Fruit fly (Drosophila melanogaster) whole organism, embryonic: ENCODE results near the gene TTLL6B.
A peak's percentile ranks its signal among the peaks of the same experiment; 100 is the strongest.

Source experiments
- Antp ChIP-seq: fragments of 200-800 bp; sonication (Bioruptor generic); optimal IDR thresholded peaks from 3 replicates; lab custom pipeline; 2016; ENCODE audit warnings: missing biosample characterization, missing genetic modification characterization
- Blimp-1 ChIP-seq: fragments of 200-800 bp; sonication (Bioruptor generic); optimal IDR thresholded peaks from 3 replicates; lab custom pipeline; 2018; ENCODE audit warnings: missing biosample characterization, missing genetic modification characterization, mild to moderate bottlenecking, moderate library complexity, missing genetic modification reagents
- CG11695 ChIP-seq: fragments of 200-800 bp; sonication (Bioruptor generic); IDR thresholded peaks from 3 replicates; pipeline ENCODE4 v1.3.6; 2022; ENCODE audit warnings: missing biosample characterization, missing genetic modification characterization
- CG1233 ChIP-seq: fragments of 200-800 bp; sonication (Bioruptor generic); optimal IDR thresholded peaks from 4 replicates; lab custom pipeline; 2018; ENCODE audit warnings: missing biosample characterization, mild to moderate bottlenecking, missing genetic modification characterization
- CG13287 ChIP-seq: fragments of 200-800 bp; sonication (Bioruptor generic); IDR thresholded peaks from 2 replicates; pipeline ENCODE4 v1.3.6; 2022; ENCODE audit warnings: missing biosample characterization, missing genetic modification characterization; ENCODE audit not compliant: partially characterized antibody
- CG15479 ChIP-seq: fragments of 200-800 bp; sonication (Bioruptor generic); optimal IDR thresholded peaks from 3 replicates; lab custom pipeline; 2019; ENCODE audit warnings: missing biosample characterization, mild to moderate bottlenecking, missing genetic modification characterization, moderate library complexity
- CG1603 ChIP-seq: fragments of 200-800 bp; sonication (Bioruptor generic); optimal IDR thresholded peaks from 2 replicates; lab custom pipeline; 2019; ENCODE audit warnings: missing biosample characterization, mild to moderate bottlenecking, missing genetic modification characterization, moderate library complexity
- CG17186 ChIP-seq: fragments of 200-800 bp; sonication (Bioruptor generic); optimal IDR thresholded peaks from 3 replicates; lab custom pipeline; 2017; ENCODE audit warnings: missing biosample characterization, missing genetic modification reagents, missing genetic modification characterization
- CG1832 ChIP-seq: fragments of 200-800 bp; sonication (Bioruptor generic); optimal IDR thresholded peaks from 2 replicates; lab custom pipeline; 2017; ENCODE audit warnings: missing biosample characterization, mild to moderate bottlenecking, missing genetic modification characterization, inconsistent platforms
- CG32532 ChIP-seq: fragments of 200-800 bp; sonication (Bioruptor generic); IDR thresholded peaks from 2 replicates; pipeline ENCODE4 v1.3.6; 2022; ENCODE audit warnings: missing biosample characterization, missing genetic modification characterization
- CG42726 ChIP-seq: fragments of 200-800 bp; sonication (Bioruptor generic); IDR thresholded peaks from 2 replicates; pipeline ENCODE4 v1.3.6; 2022; ENCODE audit warnings: missing biosample characterization, missing genetic modification characterization; ENCODE audit not compliant: partially characterized antibody
- CG6175 ChIP-seq: fragments of 200-800 bp; sonication (Bioruptor generic); IDR thresholded peaks from 3 replicates; pipeline ENCODE4 v1.3.6; 2022; ENCODE audit warnings: missing biosample characterization, missing genetic modification characterization
- CG6654 ChIP-seq: fragments of 200-800 bp; sonication (Bioruptor generic); optimal IDR thresholded peaks from 2 replicates; lab custom pipeline; 2017; ENCODE audit warnings: missing biosample characterization, mild to moderate bottlenecking, missing genetic modification characterization
- CG6683 ChIP-seq: fragments of 200-800 bp; sonication (Bioruptor generic); optimal IDR thresholded peaks from 2 replicates; lab custom pipeline; 2017; ENCODE audit warnings: missing biosample characterization, mild to moderate bottlenecking, missing genetic modification characterization, missing genetic modification reagents
- CG7271 ChIP-seq: fragments of 200-800 bp; sonication (Bioruptor generic); optimal IDR thresholded peaks from 2 replicates; lab custom pipeline; 2018; ENCODE audit warnings: missing biosample characterization, mild to moderate bottlenecking, missing genetic modification characterization, moderate library complexity
- CG8359 ChIP-seq: fragments of 200-800 bp; sonication (Bioruptor generic); optimal IDR thresholded peaks from 2 replicates; lab custom pipeline; 2017; ENCODE audit warnings: missing biosample characterization, mild to moderate bottlenecking, missing genetic modification characterization, borderline replicate concordance
- CG8388 ChIP-seq: fragments of 200-800 bp; sonication (Bioruptor generic); optimal IDR thresholded peaks from 2 replicates; lab custom pipeline; 2019; ENCODE audit warnings: missing biosample characterization, mild to moderate bottlenecking, missing genetic modification characterization, moderate library complexity
- CG8944 ChIP-seq: fragments of 200-800 bp; sonication (Bioruptor generic); optimal IDR thresholded peaks from 3 replicates; lab custom pipeline; 2016; ENCODE audit warnings: missing biosample characterization, missing genetic modification characterization
- CG9797 ChIP-seq: fragments of 200-800 bp; sonication (Bioruptor generic); optimal IDR thresholded peaks from 3 replicates; lab custom pipeline; 2018; ENCODE audit warnings: missing biosample characterization, mild to moderate bottlenecking, missing genetic modification characterization
- D ChIP-seq, 2 experiments: fragments of 200-800 bp in 1 of 2; fragments of >200 bp in 1 of 2; sonication (Bioruptor generic) in 1 of 2; optimal IDR thresholded peaks; 2 replicates in 1 of 2; 3 replicates in 1 of 2; lab custom pipeline; 2017; ENCODE audit warnings: mild to moderate bottlenecking in 1 of 2, missing biosample characterization in 1 of 2, missing genetic modification characterization in 1 of 2, missing genetic modification reagents in 1 of 2
- Doc2 ChIP-seq: fragments of 200-800 bp; sonication (Bioruptor generic); IDR thresholded peaks from 2 replicates; pipeline ENCODE4 v1.3.6; 2022; ENCODE audit warnings: missing biosample characterization, missing genetic modification characterization
- Drgx ChIP-seq: fragments of 200-800 bp; sonication (Bioruptor generic); IDR thresholded peaks from 2 replicates; pipeline ENCODE4 v1.3.6; 2022; ENCODE audit warnings: missing biosample characterization, missing genetic modification characterization
- H2.0 ChIP-seq: fragments of 200-800 bp; sonication (Bioruptor generic); IDR thresholded peaks from 2 replicates; pipeline ENCODE4 v1.3.6; 2022; ENCODE audit warnings: missing biosample characterization, missing genetic modification characterization
- HLH3B ChIP-seq: fragments of 200-800 bp; sonication (Bioruptor generic); IDR thresholded peaks from 2 replicates; pipeline ENCODE4 v1.3.6; 2022; ENCODE audit warnings: missing biosample characterization, missing genetic modification characterization
- Hr39 ChIP-seq: fragments of >200 bp; optimal IDR thresholded peaks from 2 replicates; lab custom pipeline; 2017
- MBD-R2 ChIP-seq: fragments of 200-800 bp; sonication (Bioruptor generic); IDR thresholded peaks from 2 replicates; pipeline ENCODE4 v1.3.6; 2022; ENCODE audit warnings: missing biosample characterization, missing genetic modification characterization
- Neu2 ChIP-seq: fragments of 200-800 bp; sonication (Bioruptor generic); optimal IDR thresholded peaks from 3 replicates; lab custom pipeline; 2016; ENCODE audit warnings: missing biosample characterization, missing genetic modification characterization, borderline replicate concordance
- Rx ChIP-seq: fragments of 200-800 bp; sonication (Bioruptor generic); IDR thresholded peaks from 2 replicates; pipeline ENCODE4 v1.3.6; 2022; ENCODE audit warnings: missing biosample characterization, missing genetic modification characterization
- ac ChIP-seq: fragments of 200-800 bp; sonication (Bioruptor generic); optimal IDR thresholded peaks from 3 replicates; lab custom pipeline; 2017; ENCODE audit warnings: missing biosample characterization, mild to moderate bottlenecking, missing genetic modification characterization
- bigmax ChIP-seq: fragments of 200-800 bp; sonication (Bioruptor generic); optimal IDR thresholded peaks from 2 replicates; lab custom pipeline; 2018; ENCODE audit warnings: missing biosample characterization, mild to moderate bottlenecking, missing genetic modification characterization
- cas ChIP-seq: fragments of 200-800 bp; sonication (Bioruptor generic); IDR thresholded peaks from 2 replicates; pipeline ENCODE4 v1.3.6; 2022; ENCODE audit warnings: missing biosample characterization, missing genetic modification characterization
- ci ChIP-seq: fragments of 200-800 bp; sonication (Bioruptor generic); IDR thresholded peaks from 3 replicates; pipeline ENCODE4 v1.3.6; 2022; ENCODE audit warnings: missing biosample characterization, missing genetic modification characterization
- crc ChIP-seq: fragments of 200-800 bp; sonication (Bioruptor generic); optimal IDR thresholded peaks from 2 replicates; lab custom pipeline; 2016; ENCODE audit warnings: missing biosample characterization, missing genetic modification characterization
- cwo ChIP-seq: fragments of 200-800 bp; sonication (Bioruptor generic); optimal IDR thresholded peaks from 3 replicates; lab custom pipeline; 2017; ENCODE audit warnings: missing biosample characterization, missing genetic modification characterization, mild to moderate bottlenecking, moderate library complexity, missing genetic modification reagents
- dan ChIP-seq: fragments of 200-800 bp; sonication (Bioruptor generic); IDR thresholded peaks from 2 replicates; pipeline ENCODE4 v1.3.6; 2022; ENCODE audit warnings: missing biosample characterization, missing genetic modification characterization
- dimm ChIP-seq: fragments of 200-800 bp; sonication (Bioruptor generic); IDR thresholded peaks from 2 replicates; pipeline ENCODE4 v1.3.6; 2022; ENCODE audit warnings: missing biosample characterization, missing genetic modification characterization
- disco-r ChIP-seq: fragments of 200-800 bp; sonication (Bioruptor generic); optimal IDR thresholded peaks from 2 replicates; lab custom pipeline; 2016; ENCODE audit warnings: missing biosample characterization, missing genetic modification characterization
- dmrt11E ChIP-seq: fragments of 200-800 bp; sonication (Bioruptor generic); optimal IDR thresholded peaks from 3 replicates; lab custom pipeline; 2018; ENCODE audit warnings: missing biosample characterization, mild to moderate bottlenecking, missing genetic modification characterization, moderate library complexity
- dpn ChIP-seq, 2 experiments: fragments of 200-800 bp; sonication (Bioruptor generic); optimal IDR thresholded peaks; 3 replicates each; lab custom pipeline; 2016; ENCODE audit warnings: missing biosample characterization in 2 of 2, missing genetic modification characterization in 2 of 2
- ftz-f1 ChIP-seq: fragments of 200-800 bp; sonication (Bioruptor generic); optimal IDR thresholded peaks from 2 replicates; lab custom pipeline; 2016; ENCODE audit warnings: missing biosample characterization, missing genetic modification characterization
- gfzf ChIP-seq: fragments of 200-800 bp; sonication (Bioruptor generic); optimal IDR thresholded peaks from 2 replicates; lab custom pipeline; 2016; ENCODE audit warnings: missing biosample characterization, mild to moderate bottlenecking, missing genetic modification characterization, moderate library complexity
- grn ChIP-seq: fragments of 200-800 bp; sonication (Bioruptor generic); optimal IDR thresholded peaks from 3 replicates; lab custom pipeline; 2017; ENCODE audit warnings: missing biosample characterization, missing genetic modification characterization
- hkb ChIP-seq, 2 experiments: fragments of 200-800 bp in 1 of 2; fragments of >200 bp in 1 of 2; sonication (Bioruptor generic) in 1 of 2; IDR thresholded peaks in 1 of 2; optimal IDR thresholded peaks in 1 of 2; 2 replicates each; pipeline versions ENCODE4 v1.3.6 to Lab custom; 2017 to 2022; ENCODE audit warnings: missing biosample characterization in 1 of 2, missing genetic modification characterization in 1 of 2
- kah ChIP-seq: fragments of 200-800 bp; sonication (Bioruptor generic); optimal IDR thresholded peaks from 2 replicates; lab custom pipeline; 2018; ENCODE audit warnings: missing biosample characterization, mild to moderate bottlenecking, missing genetic modification characterization
- mirr ChIP-seq: fragments of 200-800 bp; sonication (Bioruptor generic); optimal IDR thresholded peaks from 3 replicates; lab custom pipeline; 2018; ENCODE audit warnings: missing biosample characterization, mild to moderate bottlenecking, missing genetic modification characterization
- pnt ChIP-seq: fragments of 200-800 bp; sonication (Bioruptor generic); optimal IDR thresholded peaks from 3 replicates; lab custom pipeline; 2016; ENCODE audit warnings: missing biosample characterization, missing genetic modification characterization
- run ChIP-seq: fragments of 200-800 bp; sonication (Bioruptor generic); optimal IDR thresholded peaks from 3 replicates; lab custom pipeline; 2018; ENCODE audit warnings: missing biosample characterization, mild to moderate bottlenecking, missing genetic modification characterization
- stc ChIP-seq: fragments of 200-800 bp; sonication (Bioruptor generic); IDR thresholded peaks from 2 replicates; pipeline ENCODE4 v1.3.6; 2022; ENCODE audit warnings: missing biosample characterization, missing genetic modification characterization
- tup ChIP-seq: fragments of 200-800 bp; sonication (Bioruptor generic); optimal IDR thresholded peaks from 2 replicates; lab custom pipeline; 2016; ENCODE audit warnings: missing biosample characterization, mild to moderate bottlenecking, missing genetic modification characterization, moderate library complexity
- vvl ChIP-seq: fragments of 200-800 bp; sonication (Bioruptor generic); IDR thresholded peaks from 2 replicates; pipeline ENCODE4 v1.3.6; 2022; ENCODE audit warnings: missing biosample characterization, missing genetic modification characterization

The TTLL6B gene

dm6 chr3R:27246264-27246663 is 4.5 kb downstream of the TTLL6B start (continued):
- TF ChIP-seq CG8944 (GFP tag; lab: Kevin White, UChicago) (no peak), CG1233 (GFP tag; lab: Kevin White, UChicago) (peak; percentile 75), Rx (GFP tag; lab: Robert Waterston, UW) (no peak), bigmax (GFP tag; lab: Kevin White, UChicago) (no peak), Drgx (GFP tag; lab: Robert Waterston, UW) (peak; percentile 43; the same call in 1 of the 2 replicates), grn (GFP tag; lab: Kevin White, UChicago) (no peak), disco-r (GFP tag; lab: Kevin White, UChicago) (no peak), D (optimal IDR thresholded peaks at IDR 0.05; lab: Kevin White, UChicago) (no peak), D (GFP tag; optimal IDR thresholded peaks at IDR 0.05; lab: Kevin White, UChicago) (peak; percentile 72), Doc2 (no peak), dpn (GFP tag; optimal IDR thresholded peaks at IDR 0.05; lab: Kevin White, UChicago) (peak in 1 of 2 experiments; percentile 67), CG42726 (no peak), CG8359 (GFP tag; lab: Kevin White, UChicago) (peak; percentile 2), CG9797 (no peak), Antp (no peak), CG1832 (GFP tag; lab: Kevin White, UChicago) (no peak), cwo (GFP tag; lab: Kevin White, UChicago) (peak; percentile 78), HLH3B (peak; percentile 69), tup (GFP tag; lab: Kevin White, UChicago) (no peak), CG7271 (tag; lab: Kevin White, UChicago) (peak; percentile 24), CG8388 (GFP tag; lab: Kevin White, UChicago) (peak; percentile 90), Neu2 (GFP tag; lab: Kevin White, UChicago) (no peak), CG1603 (no peak), cas (GFP tag; lab: Robert Waterston, UW) (no peak), gfzf (GFP tag; lab: Kevin White, UChicago) (no peak), hkb (optimal IDR thresholded peaks at IDR 0.05; lab: Kevin White, UChicago) (no peak), hkb (GFP tag; IDR thresholded peaks at IDR 0.05; lab: Robert Waterston, UW) (0 out of 2 replicates have a peak, but pooled peaks have one; percentile 61), ci (peak; percentile 59; the same call in 2 of the 3 replicates), MBD-R2 (GFP tag; lab: Robert Waterston, UW) (no peak; the same call in 1 of the 2 replicates), dan (GFP tag; lab: Robert Waterston, UW) (no peak), run (peak; percentile 89), CG13287 (GFP tag; lab: Robert Waterston, UW) (no peak), CG6654 (GFP tag; lab: Kevin White, UChicago) (peak; percentile 38), crc (GFP tag; lab: Kevin White, UChicago) (no peak), mirr (no peak), CG6175 (GFP tag; lab: Robert Waterston, UW) (no peak), Hr39 (no peak), Blimp-1 (GFP tag; lab: Kevin White, UChicago) (peak; percentile 88), dimm (no peak), ac (GFP tag; lab: Kevin White, UChicago) (peak; percentile 5), ftz-f1 (GFP tag; lab: Kevin White, UChicago) (no peak), H2.0 (peak; percentile 58), CG11695 (GFP tag; lab: Robert Waterston, UW) (peak; percentile 89; the same call in 2 of the 3 replicates), kah (GFP tag; lab: Kevin White, UChicago) (peak; percentile 74), vvl (GFP tag; lab: Robert Waterston, UW) (peak; percentile 86), dmrt11E (tag; lab: Kevin White, UChicago) (peak; percentile 91), CG32532 (GFP tag; lab: Robert Waterston, UW) (peak; percentile 80; the same call in 1 of the 2 replicates), CG15479 (GFP tag; lab: Kevin White, UChicago) (no peak), CG17186 (GFP tag; lab: Kevin White, UChicago) (no peak), CG6683 (GFP tag; lab: Kevin White, UChicago) (peak; percentile 7), pnt (GFP tag; lab: Kevin White, UChicago) (no peak), stc (GFP tag; lab: Robert Waterston, UW) (peak; percentile 80)
